Worm (Caenorhabditis elegans): ENCODE measurements around the gene mig-22.

mig-22 gene

DNA sequence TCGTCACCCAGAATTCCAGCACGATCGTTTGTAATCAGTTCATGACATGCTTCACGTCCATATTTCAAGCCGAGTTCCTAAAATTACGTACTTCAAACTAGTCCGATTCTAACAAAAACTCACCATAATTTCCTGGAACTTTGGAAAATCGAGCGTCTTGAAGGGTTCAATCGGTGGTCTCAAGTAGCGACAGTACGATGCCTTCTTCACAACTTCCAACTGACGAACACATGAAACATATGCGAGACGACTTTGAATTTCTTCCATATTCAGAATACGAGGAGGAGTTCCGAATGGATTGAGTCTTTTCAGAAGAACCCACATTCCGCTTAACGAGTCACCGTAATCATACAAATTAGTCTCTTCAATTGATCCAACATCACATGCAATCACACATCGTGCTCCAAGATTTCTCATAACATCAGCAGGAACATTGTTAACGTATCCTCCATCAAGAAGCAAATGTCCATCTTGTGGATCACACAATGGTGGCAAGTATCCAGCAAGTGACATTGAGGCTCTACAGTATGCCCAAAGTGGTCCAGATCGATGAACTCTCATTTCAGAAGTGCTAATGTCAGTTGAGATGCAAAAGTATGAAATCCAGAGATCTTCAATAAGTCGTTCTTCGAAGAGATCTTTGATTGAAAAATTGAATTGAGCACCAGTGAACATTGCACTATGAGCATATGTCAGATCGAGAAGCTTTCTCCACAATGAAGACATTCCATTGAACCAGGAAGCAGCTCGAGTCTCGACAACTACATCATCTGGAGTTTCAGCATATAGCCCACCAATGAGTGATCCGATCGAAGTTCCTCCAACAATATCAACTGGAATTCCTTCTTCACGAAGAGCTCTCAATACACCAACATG, 40.9 kb downstream of the mig-22 start:
- no peak for TF ChIP-seq F13C5.2 (tag; optimal IDR thresholded peaks at IDR 0.05)
- TF ChIP-seq hnd-1 (tag; optimal IDR thresholded peaks at IDR 0.05) = no peak
- TF ChIP-seq B0310.2 (tag; optimal IDR thresholded peaks at IDR 0.05) = no peak
- no peak for TF ChIP-seq tra-4 (tag; optimal IDR thresholded peaks at IDR 0.05)
- TF ChIP-seq ets-7 (tag; optimal IDR thresholded peaks at IDR 0.05) = no peak
- no peak for TF ChIP-seq pes-1 (GFP tag; IDR thresholded peaks at IDR 0.05)
- TF ChIP-seq hmbx-1 (tag; optimal IDR thresholded peaks at IDR 0.05) = no peak

DNA sequence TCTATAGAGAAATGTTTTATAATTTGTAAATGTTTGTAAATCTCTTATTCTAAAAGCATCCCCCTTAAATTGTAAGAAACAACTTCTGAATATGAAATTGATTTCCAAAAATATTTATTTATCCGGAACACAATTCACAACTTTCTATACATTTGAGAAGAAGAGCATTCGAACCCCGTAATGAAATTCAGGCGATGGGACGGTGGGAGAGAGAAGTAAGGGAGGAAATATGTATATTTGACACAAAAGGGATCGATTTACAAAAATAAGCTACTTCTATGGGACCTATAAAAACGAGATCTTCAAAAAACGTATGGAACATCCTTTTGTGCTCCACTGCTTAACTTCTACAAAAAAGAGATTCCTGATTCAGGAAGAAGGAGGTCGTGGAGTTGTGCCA, 41.9 kb downstream of the mig-22 start:
- TF ChIP-seq ets-7 (tag; optimal IDR thresholded peaks at IDR 0.05) = no peak
- no peak for TF ChIP-seq tra-4 (tag; optimal IDR thresholded peaks at IDR 0.05)
- TF ChIP-seq aly-1 (tag; optimal IDR thresholded peaks at IDR 0.05) = no peak

DNA sequence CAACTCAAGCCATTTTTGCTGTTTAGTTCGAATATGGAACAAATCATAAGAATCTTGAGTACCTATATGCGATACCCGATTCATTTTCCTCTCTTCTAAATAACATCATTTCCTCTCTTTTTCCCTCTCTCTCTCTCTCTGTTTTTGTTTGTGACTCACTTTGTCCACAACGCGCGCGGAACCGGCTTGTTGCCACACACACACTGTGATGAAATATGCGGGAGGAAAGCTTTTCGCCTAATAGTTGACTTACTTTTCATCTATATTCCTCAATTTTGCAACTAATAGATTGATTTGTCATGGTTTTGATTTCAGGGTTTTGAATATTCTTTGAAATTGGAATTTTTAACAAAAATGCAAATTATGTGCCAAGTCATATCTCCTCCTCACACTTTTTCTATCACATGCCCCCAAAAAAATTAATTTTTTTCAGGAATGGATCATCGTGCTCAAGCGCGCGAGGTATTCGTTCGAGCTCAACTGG, 47.3 kb downstream of the mig-22 start, which contains the start of gene hipr-1:
Gene hipr-1, plus strand, starts transcription at position 434 of the 484 bp plus-strand sequence.
- TF ChIP-seq scrt-1 (GFP tag; IDR thresholded peaks at IDR 0.05) (no peak), tbx-11 (GFP tag; IDR thresholded peaks at IDR 0.05) (no peak), hmbx-1 (tag; optimal IDR thresholded peaks at IDR 0.05) (no peak), pes-1 (GFP tag; IDR thresholded peaks at IDR 0.05) (no peak), F13C5.2 (tag; optimal IDR thresholded peaks at IDR 0.05) (no peak), hmg-4 (GFP tag; optimal IDR thresholded peaks at IDR 0.05) (no peak), B0310.2 (tag; optimal IDR thresholded peaks at IDR 0.05) (no peak), hnd-1 (tag; optimal IDR thresholded peaks at IDR 0.05) (no peak)

DNA sequence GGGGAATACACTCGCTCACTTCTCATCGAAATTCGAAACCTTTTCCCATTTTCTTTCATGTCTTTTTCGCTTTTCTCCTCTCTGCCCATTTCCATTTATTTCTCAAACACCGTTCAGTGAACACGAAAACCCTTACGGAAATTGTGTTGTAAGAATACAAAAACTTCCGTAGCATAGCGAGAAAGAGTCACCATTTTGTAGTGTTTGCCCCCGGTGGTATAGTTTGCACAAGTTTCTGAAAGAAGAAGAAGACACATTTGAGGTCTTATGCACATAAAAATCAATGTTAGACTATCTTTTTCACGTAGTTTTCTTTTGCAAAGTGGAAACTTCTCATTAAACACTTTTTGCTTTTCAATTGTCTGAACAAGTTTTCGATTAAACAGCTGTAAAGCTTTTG, 48.0 kb downstream of the mig-22 start:
- TF ChIP-seq hmbx-1 (tag; optimal IDR thresholded peaks at IDR 0.05) (no peak), B0310.2 (tag; optimal IDR thresholded peaks at IDR 0.05) (no peak), aly-1 (tag; optimal IDR thresholded peaks at IDR 0.05) (no peak), hmg-4 (GFP tag; optimal IDR thresholded peaks at IDR 0.05) (no peak), scrt-1 (GFP tag; IDR thresholded peaks at IDR 0.05) (no peak)

DNA sequence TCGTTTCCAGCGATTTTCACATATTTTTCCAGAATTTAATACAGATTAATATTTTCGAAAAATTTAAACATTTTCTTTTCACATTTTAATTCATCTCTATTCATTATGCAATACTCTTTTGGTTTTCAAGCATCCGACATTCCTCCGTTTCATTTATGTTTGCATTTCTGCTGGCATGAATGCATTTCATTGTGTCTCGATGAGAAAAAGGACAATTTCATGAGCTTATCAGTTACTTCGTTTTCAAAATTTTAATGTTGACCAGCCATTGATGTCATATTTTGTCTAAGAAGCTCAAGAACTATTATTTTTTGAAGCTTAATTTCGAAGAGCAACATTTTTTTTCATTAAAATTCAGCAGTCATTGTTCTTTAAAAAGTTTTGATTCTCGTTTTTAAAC, 48.5 kb downstream of the mig-22 start:
- no peak for TF ChIP-seq ceh-13 (GFP tag; optimal IDR thresholded peaks at IDR 0.05)
- no peak for TF ChIP-seq scrt-1 (GFP tag; IDR thresholded peaks at IDR 0.05)
- TF ChIP-seq ets-7 (tag; optimal IDR thresholded peaks at IDR 0.05) = no peak
- no peak for TF ChIP-seq hmg-4 (GFP tag; optimal IDR thresholded peaks at IDR 0.05)
- TF ChIP-seq sea-1 (GFP tag; conservative IDR thresholded peaks at IDR 0.05) = no peak
- TF ChIP-seq pes-1 (GFP tag; IDR thresholded peaks at IDR 0.05) = no peak
- no peak for TF ChIP-seq flt-1 (GFP tag; IDR thresholded peaks at IDR 0.05)
- TF ChIP-seq tbx-37 (GFP tag; conservative IDR thresholded peaks at IDR 0.05) = no peak
- no peak for TF ChIP-seq ceh-36 (tag; optimal IDR thresholded peaks at IDR 0.05)
- TF ChIP-seq tbx-11 (GFP tag; IDR thresholded peaks at IDR 0.05) = no peak
- TF ChIP-seq ama-1 (optimal IDR thresholded peaks at IDR 0.05) = no peak
- TF ChIP-seq hmbx-1 (tag; optimal IDR thresholded peaks at IDR 0.05) = no peak
- TF ChIP-seq hnd-1 (tag; optimal IDR thresholded peaks at IDR 0.05) = no peak

DNA sequence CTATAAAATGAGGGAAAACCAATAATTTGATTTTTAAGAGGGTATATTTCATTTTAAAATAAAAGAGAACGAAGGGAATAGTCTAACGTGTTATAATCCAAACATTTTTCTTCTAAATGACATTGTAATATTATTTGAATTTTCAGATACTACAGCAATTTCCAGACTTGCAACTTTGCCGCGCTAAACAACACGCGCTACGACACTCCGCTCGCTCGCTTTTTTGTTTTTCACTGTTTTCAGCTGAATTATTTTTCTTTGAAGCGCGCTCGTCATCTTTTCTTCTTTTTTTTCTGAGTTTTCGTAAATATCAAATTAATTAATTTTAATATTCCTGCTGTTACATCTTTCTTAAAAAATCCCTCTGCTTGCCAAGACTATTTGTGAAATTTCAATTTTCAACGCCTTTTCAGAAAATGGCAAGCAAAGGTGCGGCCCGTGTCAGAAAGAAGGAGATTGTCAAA, 49.9 kb downstream of the mig-22 start, which contains the start of gene mrpl-11:
Gene mrpl-11, plus strand, starts transcription at position 414 of the 464 bp plus-strand sequence.
- TF ChIP-seq tbx-37 (GFP tag; conservative IDR thresholded peaks at IDR 0.05) (no peak), sea-1 (GFP tag; conservative IDR thresholded peaks at IDR 0.05) (no peak), aly-1 (tag; optimal IDR thresholded peaks at IDR 0.05) (no peak), hmbx-1 (tag; optimal IDR thresholded peaks at IDR 0.05) (no peak), B0310.2 (tag; optimal IDR thresholded peaks at IDR 0.05) (no peak), F13C5.2 (tag; optimal IDR thresholded peaks at IDR 0.05) (no peak), hnd-1 (tag; optimal IDR thresholded peaks at IDR 0.05) (no peak), scrt-1 (GFP tag; IDR thresholded peaks at IDR 0.05) (no peak), flt-1 (GFP tag; IDR thresholded peaks at IDR 0.05) (no peak), ama-1 (optimal IDR thresholded peaks at IDR 0.05) (no peak), ets-7 (tag; optimal IDR thresholded peaks at IDR 0.05) (no peak), tra-4 (tag; optimal IDR thresholded peaks at IDR 0.05) (no peak), ceh-36 (tag; optimal IDR thresholded peaks at IDR 0.05) (no peak), pes-1 (GFP tag; IDR thresholded peaks at IDR 0.05) (no peak), hmg-4 (GFP tag; optimal IDR thresholded peaks at IDR 0.05) (no peak), tbx-11 (GFP tag; IDR thresholded peaks at IDR 0.05) (no peak), ceh-13 (GFP tag; optimal IDR thresholded peaks at IDR 0.05) (no peak)

DNA sequence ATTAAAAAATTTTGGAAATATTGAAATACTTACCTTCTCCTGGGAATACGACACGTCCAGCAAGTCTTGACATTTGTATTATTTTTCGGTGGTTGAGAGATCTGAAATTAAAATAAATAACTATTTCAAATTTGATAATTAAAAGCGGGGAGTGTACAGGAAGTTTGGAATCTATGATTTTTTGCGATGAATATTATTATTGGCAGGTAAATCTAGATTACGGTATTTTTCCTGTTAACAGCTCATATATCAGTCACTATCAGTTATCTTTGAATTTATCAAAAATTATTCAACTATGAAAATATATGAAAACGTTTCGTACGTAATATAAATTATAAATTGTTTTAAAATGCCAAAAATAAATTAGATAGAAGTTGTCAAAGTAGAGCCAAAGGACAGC, 51.1 kb downstream of the mig-22 start, which contains the start of gene B0303.14:
Gene B0303.14, minus strand, starts transcription at position 101 of the 400 bp plus-strand sequence.
- TF ChIP-seq pes-1 (GFP tag; IDR thresholded peaks at IDR 0.05) = no peak
- TF ChIP-seq hmbx-1 (tag; optimal IDR thresholded peaks at IDR 0.05) = no peak
- TF ChIP-seq sea-1 (GFP tag; conservative IDR thresholded peaks at IDR 0.05) = no peak
